Worm (Caenorhabditis elegans) whole organism, L3 larva: ENCODE results near the gene lev-1.

Source experiments
- daf-12 ChIP-seq: fragments of 150-350 bp; optimal IDR thresholded peaks from 2 replicates; lab custom pipeline; 2014; ENCODE audit warnings: missing biosample characterization, missing genetic modification reagents, missing genetic modification characterization
- elt-3 ChIP-seq, 3 experiments: fragments of 150-350 bp in 1 of 3; sonication (generic microtip) in 2 of 3; optimal IDR thresholded peaks; 2 replicates in 2 of 3; 4 replicates in 1 of 3; lab custom pipeline; 2014 to 2017; ENCODE audit warnings: missing biosample characterization in 3 of 3, missing genetic modification characterization in 3 of 3
- lin-39 ChIP-seq: fragments of 150-350 bp; optimal IDR thresholded peaks from 2 replicates; lab custom pipeline; 2018; ENCODE audit warnings: missing biosample characterization, missing genetic modification reagents, missing genetic modification characterization
- nhr-11 ChIP-seq: fragments of 150-350 bp; optimal IDR thresholded peaks from 2 replicates; lab custom pipeline; 2014; ENCODE audit warnings: missing biosample characterization, missing genetic modification characterization
- nhr-237 ChIP-seq: fragments of 150-350 bp; optimal IDR thresholded peaks from 2 replicates; lab custom pipeline; 2014; ENCODE audit warnings: missing biosample characterization, missing genetic modification characterization
- nhr-67 ChIP-seq: fragments of 150-350 bp; optimal IDR thresholded peaks from 2 replicates; lab custom pipeline; 2014; ENCODE audit warnings: missing biosample characterization, missing genetic modification characterization
- skn-1 ChIP-seq: fragments of 150-350 bp; optimal IDR thresholded peaks from 2 replicates; lab custom pipeline; 2014; ENCODE audit warnings: missing biosample characterization, missing genetic modification characterization

- TF ChIP-seq skn-1 (tag; lab: Kevin White, UChicago) = no peak
- TF ChIP-seq nhr-11 = no peak
- TF ChIP-seq daf-12 (tag; lab: Kevin White, UChicago) = no peak
- TF ChIP-seq nhr-237 = no peak
- TF ChIP-seq lin-39 (tag; lab: Kevin White, UChicago) = no peak
- no peak for TF ChIP-seq nhr-67 (tag; lab: Kevin White, UChicago)
- no peak for TF ChIP-seq elt-3 (tag; optimal IDR thresholded peaks at IDR 0.05; lab: Kevin White, UChicago)
These were observed 14.0 kb upstream of the lev-1 start, which contains the start of gene F58D2.5 for ce11 chrIV:13193239-13193638.
